Worm (Caenorhabditis elegans) whole organism, L2 larva: Measurements from ENCODE around the gene wrm-1.

Experiments
- alr-1 ChIP-seq: fragments of 150-350 bp; optimal IDR thresholded peaks from 2 replicates; lab custom pipeline; 2014; ENCODE audit warnings: missing biosample characterization, missing genetic modification characterization
- elt-1 ChIP-seq: fragments of 150-350 bp; optimal IDR thresholded peaks from 2 replicates; lab custom pipeline; 2014; ENCODE audit warnings: missing biosample characterization, missing genetic modification characterization
- fos-1 ChIP-seq: fragments of 150-350 bp; optimal IDR thresholded peaks from 2 replicates; lab custom pipeline; 2014; ENCODE audit warnings: missing biosample characterization, missing genetic modification characterization
- lin-13 ChIP-seq: fragments of 150-350 bp; optimal IDR thresholded peaks from 2 replicates; lab custom pipeline; 2014; ENCODE audit warnings: missing biosample characterization, missing genetic modification reagents, missing genetic modification characterization
- mdl-1 ChIP-seq, 2 experiments: fragments of 150-350 bp in 1 of 2; sonication (generic microtip) in 1 of 2; optimal IDR thresholded peaks; 2 replicates each; lab custom pipeline; 2017; ENCODE audit warnings: missing biosample characterization in 2 of 2, missing genetic modification characterization in 2 of 2
- nhr-11 ChIP-seq: fragments of 150-350 bp; optimal IDR thresholded peaks from 2 replicates; lab custom pipeline; 2014; ENCODE audit warnings: missing biosample characterization, missing genetic modification characterization
- nhr-12 ChIP-seq: fragments of 150-350 bp; optimal IDR thresholded peaks from 2 replicates; lab custom pipeline; 2014; ENCODE audit warnings: missing biosample characterization, missing genetic modification characterization
- nhr-25 ChIP-seq: fragments of 150-350 bp; sonication (generic microtip); optimal IDR thresholded peaks from 3 replicates; lab custom pipeline; 2014; ENCODE audit warnings: missing biosample characterization, missing genetic modification characterization
- unc-55 ChIP-seq: fragments of 150-350 bp; sonication (generic microtip); optimal IDR thresholded peaks from 3 replicates; lab custom pipeline; 2014; ENCODE audit warnings: missing biosample characterization, missing genetic modification reagents, missing genetic modification characterization

- TF ChIP-seq nhr-25 (tag; lab: Kevin White, UChicago) (no peak), alr-1 (tag; lab: Kevin White, UChicago) (no peak), elt-1 (no peak), nhr-11 (tag; lab: Kevin White, UChicago) (no peak), mdl-1 (tag; optimal IDR thresholded peaks at IDR 0.05; lab: Kevin White, UChicago) (no peak), fos-1 (tag; lab: Kevin White, UChicago) (no peak), lin-13 (no peak), unc-55 (GFP tag; lab: Kevin White, UChicago) (no peak), nhr-12 (tag; lab: Kevin White, UChicago) (no peak)
These were observed 20.4 kb downstream of the wrm-1 start, which contains the start of gene B0244.15 for ce11 chrIII:5743084-5743483.
